Fruit fly (Drosophila melanogaster): ENCODE results near the gene opa.
A peak's percentile ranks its signal among the peaks of the same experiment; 100 is the strongest.

Gene opa

dm6 chr3R:4883864-4884263 is 31.3 kb downstream of the opa start:
- TF ChIP-seq pan (optimal IDR thresholded peaks at IDR 0.05) (no peak), Vsx2 (GFP tag; optimal IDR thresholded peaks at IDR 0.05; ENCODE audit: partially characterized antibody) (no peak), dmrt93B (GFP tag; optimal IDR thresholded peaks at IDR 0.05) (peak; percentile 43), Sp1 (GFP tag; optimal IDR thresholded peaks at IDR 0.05) (peak; percentile 31), tai (GFP tag; optimal IDR thresholded peaks at IDR 0.05) (no peak), CG9705 (GFP tag; optimal IDR thresholded peaks at IDR 0.05) (peak; percentile 12), dsf (GFP tag; optimal IDR thresholded peaks at IDR 0.05; ENCODE audit: borderline replicate concordance) (no peak), rgr (GFP tag; optimal IDR thresholded peaks at IDR 0.05) (peak; percentile 62), CG32264 (GFP tag; optimal IDR thresholded peaks at IDR 0.05) (no peak), Hnf4 (GFP tag; optimal IDR thresholded peaks at IDR 0.05) (peak; percentile 40), brk (GFP tag; optimal IDR thresholded peaks at IDR 0.05) (no peak), Hr78 (GFP tag; optimal IDR thresholded peaks at IDR 0.05) (no peak), br (GFP tag; optimal IDR thresholded peaks at IDR 0.05) (peak; percentile 37), h (GFP tag; optimal IDR thresholded peaks at IDR 0.05) (peak; percentile 53), Dfd (GFP tag; optimal IDR thresholded peaks at IDR 0.05) (no peak), Mio (GFP tag; optimal IDR thresholded peaks at IDR 0.05) (no peak), foxo (GFP tag; optimal IDR thresholded peaks at IDR 0.05) (peak in 1 of 2 experiments; percentile 59), fru (GFP tag; optimal IDR thresholded peaks at IDR 0.05) (peak; percentile 9), lola (GFP tag; optimal IDR thresholded peaks at IDR 0.05) (no peak), CrebA (GFP tag; optimal IDR thresholded peaks at IDR 0.05; ENCODE audit: borderline replicate concordance) (no peak), Myc (optimal IDR thresholded peaks at IDR 0.05) (no peak), N (GFP tag; optimal IDR thresholded peaks at IDR 0.05) (no peak), jim (GFP tag; optimal IDR thresholded peaks at IDR 0.05) (no peak), psq (GFP tag; optimal IDR thresholded peaks at IDR 0.05) (no peak), Dif (GFP tag; optimal IDR thresholded peaks at IDR 0.05; ENCODE audit: partially characterized antibody) (no peak), ey (GFP tag; optimal IDR thresholded peaks at IDR 0.05) (peak; percentile 61), GATAd (GFP tag; optimal IDR thresholded peaks at IDR 0.05) (no peak), Jra (GFP tag; optimal IDR thresholded peaks at IDR 0.05) (peak; percentile 3), Rel (GFP tag; optimal IDR thresholded peaks at IDR 0.05) (no peak), Rel (tag; optimal IDR thresholded peaks at IDR 0.05) (no peak), HLH106 (tag; optimal IDR thresholded peaks at IDR 0.05) (peak; percentile 48), sv (GFP tag; optimal IDR thresholded peaks at IDR 0.05) (no peak), woc (GFP tag; optimal IDR thresholded peaks at IDR 0.05) (no peak), Hr83 (GFP tag; optimal IDR thresholded peaks at IDR 0.05; ENCODE audit: poor library complexity, severe bottlenecking) (no peak), sage (GFP tag; optimal IDR thresholded peaks at IDR 0.05) (no peak), dl (GFP tag; optimal IDR thresholded peaks at IDR 0.05; ENCODE audit: insufficient read depth in 1 of 2, partially characterized antibody in 2 of 2) (no peak), Abd-B (GFP tag; optimal IDR thresholded peaks at IDR 0.05) (no peak), usp (GFP tag; optimal IDR thresholded peaks at IDR 0.05) (no peak), OdsH (GFP tag; optimal IDR thresholded peaks at IDR 0.05) (peak; percentile 25)

dm6 chr3R:4886086-4886812 is 33.6 kb downstream of the opa start:
- peak; percentile 37 for TF ChIP-seq h (GFP tag; optimal IDR thresholded peaks at IDR 0.05)
- TF ChIP-seq Dif (GFP tag; optimal IDR thresholded peaks at IDR 0.05; ENCODE audit: partially characterized antibody) = no peak
- TF ChIP-seq sv (GFP tag; optimal IDR thresholded peaks at IDR 0.05) = peak; percentile 2
- TF ChIP-seq Sp1 (GFP tag; optimal IDR thresholded peaks at IDR 0.05) = peak; percentile 26
- no peak for TF ChIP-seq GATAd (GFP tag; optimal IDR thresholded peaks at IDR 0.05)
- TF ChIP-seq HLH106 (tag; optimal IDR thresholded peaks at IDR 0.05) = peak; percentile 41
- TF ChIP-seq dmrt93B (GFP tag; optimal IDR thresholded peaks at IDR 0.05) = peak; percentile 32
- peak; percentile 9 for TF ChIP-seq psq (GFP tag; optimal IDR thresholded peaks at IDR 0.05)
- no peak for TF ChIP-seq tai (GFP tag; optimal IDR thresholded peaks at IDR 0.05)
- TF ChIP-seq sage (GFP tag; optimal IDR thresholded peaks at IDR 0.05) = no peak
- TF ChIP-seq rgr (GFP tag; optimal IDR thresholded peaks at IDR 0.05) = peak; percentile 33
- TF ChIP-seq foxo (GFP tag; optimal IDR thresholded peaks at IDR 0.05) = peak in 1 of 2 experiments; percentile 58
- TF ChIP-seq woc (GFP tag; optimal IDR thresholded peaks at IDR 0.05) = peak; percentile 4
- no peak for TF ChIP-seq dl (GFP tag; optimal IDR thresholded peaks at IDR 0.05; ENCODE audit: insufficient read depth in 1 of 2, partially characterized antibody in 2 of 2)
- TF ChIP-seq Myc (optimal IDR thresholded peaks at IDR 0.05) = no peak
- no peak for TF ChIP-seq dsf (GFP tag; optimal IDR thresholded peaks at IDR 0.05; ENCODE audit: borderline replicate concordance)
- TF ChIP-seq brk (GFP tag; optimal IDR thresholded peaks at IDR 0.05) = no peak
- TF ChIP-seq usp (GFP tag; optimal IDR thresholded peaks at IDR 0.05) = no peak
- no peak for TF ChIP-seq Hr78 (GFP tag; optimal IDR thresholded peaks at IDR 0.05)
- TF ChIP-seq lola (GFP tag; optimal IDR thresholded peaks at IDR 0.05) = no peak
- peak; percentile 51 for TF ChIP-seq fru (GFP tag; optimal IDR thresholded peaks at IDR 0.05)
- peak; percentile 47 for TF ChIP-seq ey (GFP tag; optimal IDR thresholded peaks at IDR 0.05)
- TF ChIP-seq br (GFP tag; optimal IDR thresholded peaks at IDR 0.05) = peak; percentile 37
- TF ChIP-seq N (GFP tag; optimal IDR thresholded peaks at IDR 0.05) = no peak
- TF ChIP-seq Mio (GFP tag; optimal IDR thresholded peaks at IDR 0.05) = no peak
- TF ChIP-seq jim (GFP tag; optimal IDR thresholded peaks at IDR 0.05) = no peak
- peak; percentile 3 for TF ChIP-seq Hnf4 (GFP tag; optimal IDR thresholded peaks at IDR 0.05)
- TF ChIP-seq OdsH (GFP tag; optimal IDR thresholded peaks at IDR 0.05) = peak; percentile 1
